Worm (Caenorhabditis elegans) whole organism, late embryonic: Measurements from ENCODE around the gene kcnl-1.

Source experiments
- C08G9.2 ChIP-seq: sonication (generic microtip); optimal IDR thresholded peaks from 2 replicates; lab custom pipeline; 2016; ENCODE audit warnings: mild to moderate bottlenecking, missing genetic modification characterization, moderate library complexity, missing compliant biosample characterization
- C38D4.7 ChIP-seq: fragments of 200-800 bp; sonication (Bioruptor generic); optimal IDR thresholded peaks from 2 replicates; lab custom pipeline; 2018; ENCODE audit warnings: mild to moderate bottlenecking, missing genetic modification characterization, moderate library complexity, missing compliant biosample characterization
- K02D7.2 ChIP-seq: sonication (generic microtip); optimal IDR thresholded peaks from 2 replicates; lab custom pipeline; 2017; ENCODE audit warnings: mild to moderate bottlenecking, missing genetic modification characterization, missing compliant biosample characterization
- K09A11.1 ChIP-seq: sonication (generic microtip); optimal IDR thresholded peaks from 2 replicates; lab custom pipeline; 2017; ENCODE audit warnings: antibody characterized with exemption, mild to moderate bottlenecking, missing genetic modification characterization, missing compliant biosample characterization; ENCODE audit not compliant: insufficient read depth
- T23F11.4 ChIP-seq: fragments of 200-800 bp; sonication (Bioruptor generic); optimal IDR thresholded peaks from 2 replicates; lab custom pipeline; 2018; ENCODE audit warnings: mild to moderate bottlenecking, missing genetic modification characterization, missing compliant biosample characterization
- ahr-1 ChIP-seq: sonication (generic microtip); optimal IDR thresholded peaks from 2 replicates; lab custom pipeline; 2016; ENCODE audit warnings: missing genetic modification characterization, missing compliant biosample characterization
- ama-1 ChIP-seq: fragments of 150-350 bp; optimal IDR thresholded peaks from 2 replicates; lab custom pipeline; 2014
- ceh-18 ChIP-seq: sonication (generic microtip); optimal IDR thresholded peaks from 2 replicates; lab custom pipeline; 2016; ENCODE audit warnings: missing genetic modification characterization, missing compliant biosample characterization
- ceh-2 ChIP-seq: sonication (generic microtip); optimal IDR thresholded peaks from 2 replicates; lab custom pipeline; 2016; ENCODE audit warnings: missing genotype, missing genetic modification characterization, missing compliant biosample characterization
- ceh-22 ChIP-seq: sonication (generic microtip); optimal IDR thresholded peaks from 2 replicates; lab custom pipeline; 2017; ENCODE audit warnings: missing biosample characterization, missing genetic modification characterization
- ceh-34 ChIP-seq: sonication (generic microtip); optimal IDR thresholded peaks from 2 replicates; lab custom pipeline; 2016; ENCODE audit warnings: mild to moderate bottlenecking, missing genetic modification characterization, missing compliant biosample characterization
- ceh-45 ChIP-seq: fragments of 200-800 bp; sonication (Bioruptor generic); IDR thresholded peaks from 2 replicates; pipeline ENCODE4 v1.3.6; 2022; ENCODE audit warnings: missing genetic modification reagents, missing genetic modification characterization, missing compliant biosample characterization
- ceh-6 ChIP-seq: fragments of 200-800 bp; sonication (Bioruptor generic); optimal IDR thresholded peaks from 2 replicates; lab custom pipeline; 2018; ENCODE audit warnings: mild to moderate bottlenecking, missing genetic modification characterization, missing compliant biosample characterization
- che-1 ChIP-seq: sonication (generic microtip); optimal IDR thresholded peaks from 2 replicates; lab custom pipeline; 2016; ENCODE audit warnings: mild to moderate bottlenecking, missing genetic modification characterization, missing compliant biosample characterization
- dmd-4 ChIP-seq: sonication (generic microtip); optimal IDR thresholded peaks from 2 replicates; lab custom pipeline; 2016; ENCODE audit warnings: borderline replicate concordance, missing genetic modification characterization, missing compliant biosample characterization
- dve-1 ChIP-seq: sonication (generic microtip); optimal IDR thresholded peaks from 2 replicates; lab custom pipeline; 2017; ENCODE audit warnings: antibody characterized with exemption, mild to moderate bottlenecking, missing genetic modification characterization, missing compliant biosample characterization
- elt-2 ChIP-seq: sonication (generic microtip); optimal IDR thresholded peaks from 2 replicates; lab custom pipeline; 2016; ENCODE audit warnings: missing genetic modification reagents, missing genetic modification characterization, missing compliant biosample characterization
- elt-4 ChIP-seq: sonication (generic microtip); optimal IDR thresholded peaks from 2 replicates; lab custom pipeline; 2016; ENCODE audit warnings: missing genetic modification characterization, missing compliant biosample characterization
- ets-4 ChIP-seq: sonication (generic microtip); optimal IDR thresholded peaks from 2 replicates; lab custom pipeline; 2016; ENCODE audit warnings: missing genetic modification characterization, missing compliant biosample characterization
- eyg-1 ChIP-seq: sonication (generic microtip); optimal IDR thresholded peaks from 2 replicates; lab custom pipeline; 2016; ENCODE audit warnings: missing genotype, missing genetic modification characterization, missing compliant biosample characterization
- fax-1 ChIP-seq: sonication (generic microtip); optimal IDR thresholded peaks from 2 replicates; lab custom pipeline; 2016; ENCODE audit warnings: missing genotype, missing genetic modification characterization, missing compliant biosample characterization
- fkh-10 ChIP-seq: fragments of 150-350 bp; optimal IDR thresholded peaks from 2 replicates; lab custom pipeline; 2014; ENCODE audit warnings: missing biosample characterization, missing genetic modification reagents, missing genetic modification characterization
- hlh-13 ChIP-seq: fragments of 200-800 bp; sonication (Bioruptor generic); optimal IDR thresholded peaks from 2 replicates; lab custom pipeline; 2018; ENCODE audit warnings: mild to moderate bottlenecking, missing genetic modification characterization, missing compliant biosample characterization
- hlh-6 ChIP-seq: sonication (generic microtip); optimal IDR thresholded peaks from 2 replicates; lab custom pipeline; 2016; ENCODE audit warnings: missing genotype, missing genetic modification characterization, missing compliant biosample characterization
- hlh-8 ChIP-seq: sonication (generic microtip); optimal IDR thresholded peaks from 2 replicates; lab custom pipeline; 2016; ENCODE audit warnings: missing genotype, missing genetic modification characterization, missing compliant biosample characterization
- lim-6 ChIP-seq: sonication (generic microtip); optimal IDR thresholded peaks from 2 replicates; lab custom pipeline; 2016; ENCODE audit warnings: missing genetic modification characterization, missing compliant biosample characterization
- lin-11 ChIP-seq: fragments of 200-800 bp; sonication (Bioruptor generic); optimal IDR thresholded peaks from 2 replicates; lab custom pipeline; 2018; ENCODE audit warnings: mild to moderate bottlenecking, missing genetic modification characterization, missing compliant biosample characterization
- mec-3 ChIP-seq: sonication (generic microtip); optimal IDR thresholded peaks from 2 replicates; lab custom pipeline; 2016; ENCODE audit warnings: borderline replicate concordance, missing genetic modification characterization, missing compliant biosample characterization
- nfya-1 ChIP-seq: sonication (generic microtip); optimal IDR thresholded peaks from 2 replicates; lab custom pipeline; 2017; ENCODE audit warnings: missing genetic modification characterization, mild to moderate bottlenecking, missing compliant biosample characterization, antibody characterized with exemption, moderate library complexity
- nhr-232 ChIP-seq: sonication (generic microtip); optimal IDR thresholded peaks from 2 replicates; lab custom pipeline; 2016; ENCODE audit warnings: missing genetic modification characterization, missing compliant biosample characterization
- npax-4 ChIP-seq: sonication (generic microtip); optimal IDR thresholded peaks from 2 replicates; lab custom pipeline; 2016; ENCODE audit warnings: missing genetic modification characterization, missing compliant biosample characterization
- pag-3 ChIP-seq: sonication (generic microtip); optimal IDR thresholded peaks from 2 replicates; lab custom pipeline; 2016; ENCODE audit warnings: missing compliant biosample characterization, missing genetic modification characterization, borderline replicate concordance
- pax-1 ChIP-seq: fragments of 150-350 bp; optimal IDR thresholded peaks from 2 replicates; lab custom pipeline; 2014; ENCODE audit warnings: missing biosample characterization, missing genetic modification characterization
- pha-2 ChIP-seq: sonication (generic microtip); optimal IDR thresholded peaks from 2 replicates; lab custom pipeline; 2017; ENCODE audit warnings: mild to moderate bottlenecking, missing genetic modification characterization, missing compliant biosample characterization
- pros-1 ChIP-seq: fragments of 150-350 bp; optimal IDR thresholded peaks from 2 replicates; lab custom pipeline; 2014; ENCODE audit warnings: missing biosample characterization, missing genetic modification reagents, missing genetic modification characterization
- ref-2 ChIP-seq: sonication (generic microtip); optimal IDR thresholded peaks from 2 replicates; lab custom pipeline; 2016; ENCODE audit warnings: missing genetic modification characterization, missing compliant biosample characterization
- rnt-1 ChIP-seq: sonication (generic microtip); optimal IDR thresholded peaks from 2 replicates; lab custom pipeline; 2016; ENCODE audit warnings: missing genetic modification characterization, missing compliant biosample characterization
- syd-9 ChIP-seq: sonication (generic microtip); optimal IDR thresholded peaks from 2 replicates; lab custom pipeline; 2016; ENCODE audit warnings: mild to moderate bottlenecking, missing genetic modification characterization, moderate library complexity, missing compliant biosample characterization
- tbx-7 ChIP-seq: sonication (generic microtip); optimal IDR thresholded peaks from 2 replicates; lab custom pipeline; 2016; ENCODE audit warnings: missing genotype, missing genetic modification characterization, missing compliant biosample characterization
- unc-3 ChIP-seq, 2 experiments: fragments of 200-800 bp in 1 of 2; sonication (Bioruptor generic) in 1 of 2; sonication (generic microtip) in 1 of 2; conservative IDR thresholded peaks in 1 of 2; optimal IDR thresholded peaks in 1 of 2; 2 replicates each; pipeline versions ENCODE4 v1.3.6 to Lab custom; 2016 to 2022; ENCODE audit warnings: missing compliant biosample characterization in 2 of 2, missing genetic modification characterization in 2 of 2, missing genetic modification reagents in 1 of 2
- unc-86 ChIP-seq: sonication (generic microtip); optimal IDR thresholded peaks from 2 replicates; lab custom pipeline; 2016; ENCODE audit warnings: missing genetic modification characterization, missing compliant biosample characterization
- ztf-16 ChIP-seq: sonication (generic microtip); optimal IDR thresholded peaks from 2 replicates; lab custom pipeline; 2017; ENCODE audit warnings: missing genetic modification characterization, missing compliant biosample characterization

Gene kcnl-1

ce11 chrV:19520597-19521322, 44.4 kb upstream of the kcnl-1 start:
- no peak for TF ChIP-seq ceh-2
- peak; percentile 39 for TF ChIP-seq ama-1 (lab: Kevin White, UChicago)

ce11 chrV:19521351-19522278, 43.6 kb upstream of the kcnl-1 start:
- TF ChIP-seq ceh-45 (GFP tag; lab: Robert Waterston, UW) (no peak), ceh-6 (GFP tag; lab: Kevin White, UChicago) (peak; percentile 11), npax-4 (tag; lab: Kevin White, UChicago) (no peak), pag-3 (no peak), elt-2 (peak; percentile 22), hlh-13 (GFP tag; lab: Kevin White, UChicago) (no peak)
- TF ChIP-seq, all 69 proteins: peak for 2

- TF ChIP-seq ahr-1 (tag; lab: Kevin White, UChicago) (no peak), dve-1 (tag; lab: Kevin White, UChicago) (peak; percentile 68), pha-2 (tag; lab: Kevin White, UChicago) (peak; percentile 90), lin-11 (tag; lab: Kevin White, UChicago) (peak; percentile 18), dmd-4 (peak; percentile 37), C38D4.7 (GFP tag; lab: Kevin White, UChicago) (peak; percentile 60), che-1 (tag; lab: Kevin White, UChicago) (peak; percentile 54), npax-4 (tag; lab: Kevin White, UChicago) (no peak), fkh-10 (GFP tag; lab: Kevin White, UChicago) (no peak), unc-86 (tag; lab: Kevin White, UChicago) (no peak), hlh-6 (tag; lab: Kevin White, UChicago) (no peak), T23F11.4 (GFP tag; lab: Kevin White, UChicago) (peak; percentile 70), ceh-18 (tag; lab: Kevin White, UChicago) (peak; percentile 69), ceh-22 (tag; lab: Kevin White, UChicago) (no peak), lim-6 (tag; lab: Kevin White, UChicago) (no peak), K02D7.2 (tag; lab: Kevin White, UChicago) (peak; percentile 51), pros-1 (peak; percentile 91), fax-1 (no peak), ztf-16 (tag; lab: Kevin White, UChicago) (peak; percentile 70), eyg-1 (tag; lab: Kevin White, UChicago) (no peak), elt-4 (no peak), ref-2 (tag; lab: Kevin White, UChicago) (peak; percentile 90), rnt-1 (tag; lab: Kevin White, UChicago) (peak; percentile 76), hlh-13 (GFP tag; lab: Kevin White, UChicago) (peak; percentile 43), hlh-8 (tag; lab: Kevin White, UChicago) (peak; percentile 4), ceh-2 (peak; percentile 43), ets-4 (tag; lab: Kevin White, UChicago) (no peak), pax-1 (tag; lab: Kevin White, UChicago) (peak; percentile 70), nfya-1 (tag; lab: Kevin White, UChicago) (peak; percentile 92), K09A11.1 (tag; lab: Kevin White, UChicago) (no peak), C08G9.2 (peak; percentile 57), unc-3 (GFP tag; conservative IDR thresholded peaks at IDR 0.05; lab: Robert Waterston, UW) (0 out of 2 replicates have a peak, but pooled peaks have one; percentile 47), unc-3 (tag; optimal IDR thresholded peaks at IDR 0.05; lab: Kevin White, UChicago) (peak; percentile 62), pag-3 (peak; percentile 11), elt-2 (peak; percentile 84), ceh-34 (peak; percentile 89), tbx-7 (tag; lab: Kevin White, UChicago) (peak; percentile 40), syd-9 (peak; percentile 42), ceh-45 (GFP tag; lab: Robert Waterston, UW) (no peak), ceh-6 (GFP tag; lab: Kevin White, UChicago) (peak; percentile 32), nhr-232 (tag; lab: Kevin White, UChicago) (no peak), mec-3 (tag; lab: Kevin White, UChicago) (no peak)
These were observed 42.5 kb upstream of the kcnl-1 start for ce11 chrV:19522551-19523137.
